Worm (Caenorhabditis elegans) whole organism, L1 larva: ENCODE results near the gene F32D8.12.

Experiments
- C04F5.9 ChIP-seq: sonication (generic microtip); optimal IDR thresholded peaks from 2 replicates; lab custom pipeline; 2016; ENCODE audit warnings: missing genetic modification characterization, missing compliant biosample characterization
- C16A3.4 ChIP-seq: fragments of 150-350 bp; optimal IDR thresholded peaks from 2 replicates; lab custom pipeline; 2014; ENCODE audit warnings: missing biosample characterization, missing genetic modification characterization
- Y116A8C.19 ChIP-seq: sonication (generic microtip); optimal IDR thresholded peaks from 2 replicates; lab custom pipeline; 2016; ENCODE audit warnings: missing compliant biosample characterization, missing genetic modification characterization, borderline replicate concordance
- aha-1 ChIP-seq: fragments of 150-350 bp; optimal IDR thresholded peaks from 2 replicates; lab custom pipeline; 2014; ENCODE audit warnings: missing biosample characterization, missing genetic modification characterization
- blmp-1 ChIP-seq: fragments of 150-350 bp; optimal IDR thresholded peaks from 2 replicates; lab custom pipeline; 2014; ENCODE audit warnings: missing biosample characterization, missing genetic modification characterization
- ceh-63 ChIP-seq: fragments of 200-800 bp; sonication (Bioruptor generic); optimal IDR thresholded peaks from 2 replicates; lab custom pipeline; 2018; ENCODE audit warnings: mild to moderate bottlenecking, missing genetic modification characterization, missing compliant biosample characterization
- ceh-82 ChIP-seq, 3 experiments: fragments of 150-350 bp in 1 of 3; sonication (generic microtip) in 2 of 3; optimal IDR thresholded peaks; 2 replicates each; lab custom pipeline; 2014 to 2017; ENCODE audit warnings: missing biosample characterization in 3 of 3, missing genetic modification characterization in 3 of 3
- ceh-90 ChIP-seq: sonication (generic microtip); optimal IDR thresholded peaks from 2 replicates; lab custom pipeline; 2016; ENCODE audit warnings: missing genetic modification characterization, missing compliant biosample characterization
- ces-1 ChIP-seq: fragments of 150-350 bp; optimal IDR thresholded peaks from 2 replicates; lab custom pipeline; 2014; ENCODE audit warnings: missing biosample characterization, missing genetic modification reagents, missing genetic modification characterization
- dpl-1 ChIP-seq, 3 experiments: fragments of 150-350 bp in 2 of 3; sonication (generic microtip) in 1 of 3; optimal IDR thresholded peaks; 2 replicates each; lab custom pipeline; 2014 to 2017; ENCODE audit warnings: missing biosample characterization in 3 of 3, missing genetic modification characterization in 3 of 3, missing genetic modification reagents in 3 of 3
- dsc-1 ChIP-seq: sonication (generic microtip); optimal IDR thresholded peaks from 2 replicates; lab custom pipeline; 2016; ENCODE audit warnings: mild to moderate bottlenecking, missing genetic modification characterization, missing compliant biosample characterization
- efl-1 ChIP-seq, 4 experiments: fragments of 150-350 bp; optimal IDR thresholded peaks in 3 of 4; peaks in 1 of 4; 1 replicate in 1 of 4; 2 replicates in 3 of 4; lab custom pipeline; 2014; ENCODE audit warnings: missing biosample characterization in 2 of 4, missing genetic modification characterization in 2 of 4, missing genetic modification reagents in 2 of 4
- egl-27 ChIP-seq, 2 experiments: fragments of 150-350 bp in 1 of 2; sonication (generic microtip); optimal IDR thresholded peaks; 3 replicates each; lab custom pipeline; 2017 to 2018; ENCODE audit warnings: missing biosample characterization in 2 of 2, missing genetic modification characterization in 2 of 2, missing genetic modification reagents in 2 of 2
- elt-3 ChIP-seq, 6 experiments: fragments of 150-350 bp in 1 of 6; sonication (generic microtip); optimal IDR thresholded peaks; 2 replicates each; lab custom pipeline; 2017 to 2018; ENCODE audit warnings: missing biosample characterization in 6 of 6, missing genetic modification characterization in 6 of 6, inconsistent platforms in 1 of 6
- ets-5 ChIP-seq: fragments of 200-800 bp; sonication (Bioruptor generic); IDR thresholded peaks from 2 replicates; pipeline ENCODE4 v1.3.6; 2022; ENCODE audit warnings: missing genetic modification characterization, missing compliant biosample characterization
- fkh-8 ChIP-seq: sonication (generic microtip); optimal IDR thresholded peaks from 2 replicates; lab custom pipeline; 2016; ENCODE audit warnings: mild to moderate bottlenecking, missing genetic modification characterization, missing compliant biosample characterization
- fos-1 ChIP-seq: fragments of 150-350 bp; optimal IDR thresholded peaks from 2 replicates; lab custom pipeline; 2014; ENCODE audit warnings: missing biosample characterization, missing genetic modification characterization
- hlh-17 ChIP-seq: fragments of 200-800 bp; sonication (Bioruptor generic); optimal IDR thresholded peaks from 2 replicates; lab custom pipeline; 2018; ENCODE audit warnings: missing genetic modification characterization, mild to moderate bottlenecking, missing compliant biosample characterization, moderate library complexity, borderline replicate concordance
- hpl-2 ChIP-seq: fragments of 150-350 bp; optimal IDR thresholded peaks from 2 replicates; lab custom pipeline; 2014; ENCODE audit warnings: missing biosample characterization, missing genetic modification reagents, missing genetic modification characterization
- irx-1 ChIP-seq: sonication (generic microtip); optimal IDR thresholded peaks from 2 replicates; lab custom pipeline; 2016; ENCODE audit warnings: missing genetic modification characterization, missing compliant biosample characterization
- jun-1 ChIP-seq: fragments of 150-350 bp; optimal IDR thresholded peaks from 2 replicates; lab custom pipeline; 2014; ENCODE audit warnings: missing biosample characterization, missing genetic modification reagents, missing genetic modification characterization
- lin-14 ChIP-seq: fragments of 200-800 bp; sonication (Bioruptor generic); optimal IDR thresholded peaks from 2 replicates; lab custom pipeline; 2018; ENCODE audit warnings: mild to moderate bottlenecking, missing genetic modification characterization, moderate library complexity, missing compliant biosample characterization
- lin-15B ChIP-seq: fragments of 150-350 bp; sonication (generic microtip); optimal IDR thresholded peaks from 3 replicates; lab custom pipeline; 2014; ENCODE audit warnings: missing biosample characterization, missing genetic modification characterization
- lin-35 ChIP-seq, 2 experiments: fragments of 150-350 bp; optimal IDR thresholded peaks; 2 replicates each; lab custom pipeline; 2014; ENCODE audit warnings: missing biosample characterization in 2 of 2, missing genetic modification characterization in 2 of 2, missing genetic modification reagents in 2 of 2
- lsy-2 ChIP-seq, 2 experiments: fragments of 150-350 bp; optimal IDR thresholded peaks; 2 replicates each; lab custom pipeline; 2014; ENCODE audit warnings: missing biosample characterization in 2 of 2, missing genetic modification characterization in 2 of 2
- mdl-1 ChIP-seq, 2 experiments: fragments of 150-350 bp; optimal IDR thresholded peaks; 2 replicates each; lab custom pipeline; 2014 to 2017; ENCODE audit warnings: missing biosample characterization in 2 of 2, missing genetic modification characterization in 2 of 2, inconsistent platforms in 1 of 2
- mef-2 ChIP-seq: fragments of 150-350 bp; optimal IDR thresholded peaks from 2 replicates; lab custom pipeline; 2014; ENCODE audit warnings: missing biosample characterization, missing genetic modification characterization
- mep-1 ChIP-seq: fragments of 150-350 bp; optimal IDR thresholded peaks from 2 replicates; lab custom pipeline; 2014; ENCODE audit warnings: missing biosample characterization, missing genetic modification characterization
- nhr-12 ChIP-seq: sonication (generic microtip); optimal IDR thresholded peaks from 2 replicates; lab custom pipeline; 2017; ENCODE audit warnings: missing biosample characterization, missing genetic modification characterization
- nhr-19 ChIP-seq: fragments of 200-800 bp; sonication (Bioruptor generic); conservative IDR thresholded peaks from 2 replicates; pipeline ENCODE4 v1.3.6; 2022; ENCODE audit warnings: missing genetic modification characterization, missing compliant biosample characterization
- nhr-20 ChIP-seq: sonication (generic microtip); optimal IDR thresholded peaks from 2 replicates; lab custom pipeline; 2016; ENCODE audit warnings: mild to moderate bottlenecking, missing genetic modification characterization, missing compliant biosample characterization
- nhr-47 ChIP-seq: sonication (generic microtip); optimal IDR thresholded peaks from 2 replicates; lab custom pipeline; 2016; ENCODE audit warnings: mild to moderate bottlenecking, missing genetic modification characterization, moderate library complexity, missing compliant biosample characterization
- nhr-71 ChIP-seq: sonication (generic microtip); optimal IDR thresholded peaks from 2 replicates; lab custom pipeline; 2016; ENCODE audit warnings: mild to moderate bottlenecking, missing genetic modification characterization, moderate library complexity, missing compliant biosample characterization
- nhr-84 ChIP-seq: sonication (generic microtip); optimal IDR thresholded peaks from 2 replicates; lab custom pipeline; 2017; ENCODE audit warnings: missing biosample characterization, missing genetic modification characterization
- nhr-85 ChIP-seq: sonication (generic microtip); peaks from one replicate; lab custom pipeline; 2016; ENCODE audit warnings: missing genetic modification characterization, inconsistent platforms, missing compliant biosample characterization
- nhr-90 ChIP-seq: sonication (generic microtip); optimal IDR thresholded peaks from 2 replicates; lab custom pipeline; 2016; ENCODE audit warnings: mild to moderate bottlenecking, missing genetic modification characterization, missing compliant biosample characterization; ENCODE audit not compliant: poor library complexity
- pag-3 ChIP-seq: sonication (generic microtip); optimal IDR thresholded peaks from 2 replicates; lab custom pipeline; 2017; ENCODE audit warnings: missing genetic modification characterization, mild to moderate bottlenecking, missing compliant biosample characterization, antibody characterized with exemption, borderline replicate concordance; ENCODE audit not compliant: insufficient read depth
- pax-3 ChIP-seq: fragments of 200-800 bp; sonication (Bioruptor generic); optimal IDR thresholded peaks from 2 replicates; lab custom pipeline; 2018; ENCODE audit warnings: mild to moderate bottlenecking, missing genetic modification characterization, moderate library complexity, missing compliant biosample characterization
- pqm-1 ChIP-seq: sonication (generic microtip); optimal IDR thresholded peaks from 3 replicates; lab custom pipeline; 2017; ENCODE audit warnings: missing biosample characterization, missing genetic modification characterization
- skn-1 ChIP-seq: fragments of 150-350 bp; optimal IDR thresholded peaks from 2 replicates; lab custom pipeline; 2014; ENCODE audit warnings: missing biosample characterization, missing genetic modification characterization
- snpc-4 ChIP-seq: fragments of 150-350 bp; optimal IDR thresholded peaks from 2 replicates; lab custom pipeline; 2014; ENCODE audit warnings: missing biosample characterization, missing genetic modification characterization
- snu-23 ChIP-seq: sonication (generic microtip); optimal IDR thresholded peaks from 2 replicates; lab custom pipeline; 2016; ENCODE audit warnings: missing genetic modification characterization, missing compliant biosample characterization
- sox-4 ChIP-seq: sonication (generic microtip); optimal IDR thresholded peaks from 2 replicates; lab custom pipeline; 2016; ENCODE audit warnings: missing genetic modification characterization, missing compliant biosample characterization
- sup-37 ChIP-seq: fragments of 200-800 bp; sonication (Bioruptor generic); optimal IDR thresholded peaks from 2 replicates; lab custom pipeline; 2018; ENCODE audit warnings: mild to moderate bottlenecking, missing genetic modification characterization, missing compliant biosample characterization
- swsn-7 ChIP-seq: sonication (generic microtip); optimal IDR thresholded peaks from 2 replicates; lab custom pipeline; 2016; ENCODE audit warnings: missing genetic modification characterization, missing compliant biosample characterization
- tlp-1 ChIP-seq: fragments of 150-350 bp; optimal IDR thresholded peaks from 2 replicates; lab custom pipeline; 2014; ENCODE audit warnings: missing biosample characterization, missing genetic modification characterization
- xbp-1 ChIP-seq: sonication (generic microtip); optimal IDR thresholded peaks from 2 replicates; lab custom pipeline; 2016; ENCODE audit warnings: missing genetic modification characterization, missing compliant biosample characterization
- zip-4 ChIP-seq: fragments of 200-800 bp; sonication (Bioruptor generic); optimal IDR thresholded peaks from 2 replicates; lab custom pipeline; 2018; ENCODE audit warnings: mild to moderate bottlenecking, missing genetic modification characterization, moderate library complexity, missing compliant biosample characterization
- ztf-4 ChIP-seq: fragments of 150-350 bp; optimal IDR thresholded peaks from 2 replicates; lab custom pipeline; 2014; ENCODE audit warnings: missing biosample characterization, missing genetic modification characterization

The F32D8.12 gene

DNA sequence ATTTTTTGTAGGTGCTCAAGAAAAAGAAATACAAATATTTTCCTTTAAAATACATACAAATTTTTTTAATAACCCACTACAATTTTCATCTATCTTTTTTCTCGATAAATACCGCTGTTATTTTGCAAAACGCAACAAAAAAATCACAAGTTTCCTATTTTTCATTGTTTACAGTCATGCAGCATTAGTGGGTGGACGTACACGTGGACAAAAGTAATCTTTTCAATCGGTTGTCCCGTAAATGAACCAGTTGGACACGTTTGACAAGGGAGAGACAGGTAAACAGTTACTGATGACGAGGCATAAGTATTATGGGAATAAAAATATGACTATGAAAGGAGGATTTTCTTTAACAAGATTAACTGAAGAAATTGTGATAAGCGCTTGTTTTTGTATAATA is 17.6 kb downstream of the F32D8.12 start:
- TF ChIP-seq elt-3 (tag; optimal IDR thresholded peaks at IDR 0.05; lab: Kevin White, UChicago) (peak in 1 of 6 experiments; percentile 41), lin-15B (tag; lab: Kevin White, UChicago) (no peak), nhr-71 (peak; percentile 13), lin-35 (GFP tag; optimal IDR thresholded peaks at IDR 0.05; lab: Kevin White, UChicago) (peak in 1 of 2 experiments; percentile 23), efl-1 (optimal IDR thresholded peaks at IDR 0.05; lab: Kevin White, UChicago) (no peak), efl-1 (GFP tag; optimal IDR thresholded peaks at IDR 0.05 in 1 of 2; lab: Kevin White, UChicago) (peak in 1 of 2 experiments; percentile 76), xbp-1 (tag; lab: Kevin White, UChicago) (peak; percentile 46), nhr-12 (no peak), dsc-1 (tag; lab: Kevin White, UChicago) (peak; percentile 36), snu-23 (GFP tag; lab: Kevin White, UChicago) (peak; percentile 47), nhr-85 (tag; lab: Kevin White, UChicago) (peak; percentile 8), lin-14 (peak; percentile 46), swsn-7 (tag; lab: Kevin White, UChicago) (no peak), nhr-20 (tag; lab: Kevin White, UChicago) (peak; percentile 24), mdl-1 (tag; optimal IDR thresholded peaks at IDR 0.05; lab: Kevin White, UChicago) (peak in 1 of 2 experiments; percentile 56)
- TF ChIP-seq, all 84 proteins: peak for 11

DNA sequence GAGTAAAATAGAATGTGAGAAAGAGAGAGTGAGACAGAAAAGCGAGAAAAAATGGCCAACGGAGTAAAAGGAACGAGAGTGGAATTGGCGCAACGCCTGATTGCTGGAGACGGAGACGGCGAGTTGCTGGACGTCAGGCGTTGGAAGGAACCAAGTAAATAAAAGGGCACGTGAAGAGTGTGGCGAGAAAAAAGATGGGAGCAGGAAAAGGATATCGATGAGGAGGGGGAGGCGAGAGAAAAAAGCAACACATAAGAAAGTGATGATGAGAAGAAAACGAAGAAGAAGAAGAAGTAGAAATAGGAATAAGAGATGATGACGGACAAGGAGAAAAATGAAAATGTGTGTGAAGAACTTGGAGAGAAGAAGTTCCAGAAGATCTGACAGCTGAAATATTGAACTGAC is 19.4 kb downstream of the F32D8.12 start:
- peak; percentile 71 to 82 for TF ChIP-seq egl-27 (tag; optimal IDR thresholded peaks at IDR 0.05; lab: Kevin White, UChicago)
- peak; percentile 10 for TF ChIP-seq mef-2
- TF ChIP-seq xbp-1 (tag; lab: Kevin White, UChicago) = peak; percentile 70
- peak; percentile 15 to 46 (median 46) for TF ChIP-seq dpl-1 (GFP tag; optimal IDR thresholded peaks at IDR 0.05; lab: Kevin White, UChicago)
- no peak for TF ChIP-seq lin-15B (tag; lab: Kevin White, UChicago)
- TF ChIP-seq pqm-1 (tag; lab: Kevin White, UChicago) = no peak
- TF ChIP-seq hpl-2 (GFP tag; lab: Kevin White, UChicago) = no peak
- TF ChIP-seq ztf-4 = peak; percentile 68
- TF ChIP-seq ces-1 (GFP tag; lab: Kevin White, UChicago) = no peak
- TF ChIP-seq sox-4 (tag; lab: Kevin White, UChicago) = peak; percentile 57
- peak; percentile 88 for TF ChIP-seq nhr-47 (tag; lab: Kevin White, UChicago)
- peak; percentile 84 for TF ChIP-seq swsn-7 (tag; lab: Kevin White, UChicago)
- peak; percentile 78 for TF ChIP-seq fos-1 (tag; lab: Kevin White, UChicago)
- no peak for TF ChIP-seq nhr-84 (tag; lab: Kevin White, UChicago)
- peak; percentile 83 for TF ChIP-seq irx-1 (tag; lab: Kevin White, UChicago)
- no peak for TF ChIP-seq ets-5 (GFP tag; lab: Robert Waterston, UW)
- peak; percentile 54 for TF ChIP-seq nhr-90
- peak; percentile 71 to 86 (median 75) for TF ChIP-seq ceh-82 (tag; optimal IDR thresholded peaks at IDR 0.05; lab: Kevin White, UChicago)
- no peak for TF ChIP-seq aha-1
- no peak for TF ChIP-seq zip-4 (GFP tag; lab: Kevin White, UChicago)
- peak; percentile 55 for TF ChIP-seq sup-37 (GFP tag; lab: Kevin White, UChicago)
- peak; percentile 44 for TF ChIP-seq C16A3.4 (tag; lab: Kevin White, UChicago)
- peak; percentile 56 for TF ChIP-seq pax-3 (tag; lab: Kevin White, UChicago)
- TF ChIP-seq nhr-19 (GFP tag; lab: Robert Waterston, UW) = peak; percentile 81
- no peak for TF ChIP-seq C04F5.9
- peak; percentile 72 for TF ChIP-seq pag-3 (tag; lab: Kevin White, UChicago)
- TF ChIP-seq mdl-1 (tag; optimal IDR thresholded peaks at IDR 0.05; lab: Kevin White, UChicago) = peak; percentile 79 to 95
- no peak for TF ChIP-seq Y116A8C.19
- TF ChIP-seq lin-14 = peak; percentile 99
- TF ChIP-seq blmp-1 (tag; lab: Kevin White, UChicago) = peak; percentile 88
- TF ChIP-seq snpc-4 (tag; lab: Kevin White, UChicago) = peak; percentile 63
- peak; percentile 73 to 84 for TF ChIP-seq lsy-2 (tag; optimal IDR thresholded peaks at IDR 0.05; lab: Kevin White, UChicago)
- no peak for TF ChIP-seq tlp-1 (tag; lab: Kevin White, UChicago)
- no peak for TF ChIP-seq ceh-90 (tag; lab: Kevin White, UChicago)
- no peak for TF ChIP-seq hlh-17 (GFP tag; lab: Kevin White, UChicago)
- TF ChIP-seq jun-1 (tag; lab: Kevin White, UChicago) = peak; percentile 80
- TF ChIP-seq ceh-63 (GFP tag; lab: Kevin White, UChicago) = no peak
- peak; percentile 92 for TF ChIP-seq mep-1 (tag; lab: Kevin White, UChicago)
- TF ChIP-seq nhr-71 = peak; percentile 97
- TF ChIP-seq fkh-8 (tag; lab: Kevin White, UChicago) = peak; percentile 89
- peak; percentile 56 for TF ChIP-seq skn-1 (tag; lab: Kevin White, UChicago)
